Worm (Caenorhabditis elegans): ENCODE results near the gene K12H6.7.

DNA sequence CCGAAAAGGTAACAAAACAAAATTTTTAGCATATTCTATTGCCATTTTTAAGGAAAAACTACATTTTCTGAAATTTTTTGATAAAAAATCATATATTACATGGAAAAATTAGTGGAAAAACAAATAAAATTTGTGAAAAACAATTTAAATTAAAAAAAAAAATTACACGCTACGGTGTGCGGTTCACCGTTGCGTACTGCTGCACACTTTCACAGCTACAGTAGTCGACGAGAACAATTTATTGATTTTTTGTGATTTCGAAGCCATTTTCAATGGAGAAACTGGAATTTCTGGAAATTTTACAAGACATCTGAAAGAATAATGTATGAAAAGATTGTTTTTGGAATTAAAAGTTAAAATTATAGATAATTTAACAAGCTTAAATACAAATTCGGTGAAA, 21.7 kb downstream of the K12H6.7 start:
- TF ChIP-seq ces-1 (GFP tag; optimal IDR thresholded peaks at IDR 0.05) (no peak), nhr-90 (tag; optimal IDR thresholded peaks at IDR 0.05; ENCODE audit: poor library complexity) (no peak)
